Worm (Caenorhabditis elegans) whole organism, L3 larva: ENCODE results near the gene cnt-2.
A peak's percentile ranks its signal among the peaks of the same experiment; 100 is the strongest.

Experiments
- R02D3.7 ChIP-seq: fragments of 150-350 bp; optimal IDR thresholded peaks from 2 replicates; lab custom pipeline; 2014; ENCODE audit warnings: missing biosample characterization, missing genetic modification characterization
- egl-27 ChIP-seq: sonication (generic microtip); optimal IDR thresholded peaks from 4 replicates; lab custom pipeline; 2017; ENCODE audit warnings: missing biosample characterization, missing genetic modification reagents, missing genetic modification characterization
- egl-5 ChIP-seq: fragments of 150-350 bp; optimal IDR thresholded peaks from 2 replicates; lab custom pipeline; 2017; ENCODE audit warnings: missing biosample characterization, missing genetic modification reagents, missing genetic modification characterization, inconsistent platforms
- elt-2 ChIP-seq: sonication (generic microtip); optimal IDR thresholded peaks from 2 replicates; lab custom pipeline; 2016; ENCODE audit warnings: missing genetic modification reagents, mild to moderate bottlenecking, missing genetic modification characterization, missing compliant biosample characterization
- elt-3 ChIP-seq, 3 experiments: fragments of 150-350 bp in 1 of 3; sonication (generic microtip) in 2 of 3; optimal IDR thresholded peaks; 2 replicates in 2 of 3; 4 replicates in 1 of 3; lab custom pipeline; 2014 to 2017; ENCODE audit warnings: missing biosample characterization in 3 of 3, missing genetic modification characterization in 3 of 3
- fkh-10 ChIP-seq: sonication (generic microtip); optimal IDR thresholded peaks from 2 replicates; lab custom pipeline; 2017; ENCODE audit warnings: missing biosample characterization, missing genetic modification reagents, missing genetic modification characterization
- fos-1 ChIP-seq: fragments of 150-350 bp; optimal IDR thresholded peaks from 2 replicates; lab custom pipeline; 2014; ENCODE audit warnings: missing biosample characterization, missing genetic modification characterization
- mdl-1 ChIP-seq: fragments of 150-350 bp; optimal IDR thresholded peaks from 2 replicates; lab custom pipeline; 2014; ENCODE audit warnings: missing biosample characterization, missing genetic modification characterization
- nhr-11 ChIP-seq: fragments of 150-350 bp; optimal IDR thresholded peaks from 2 replicates; lab custom pipeline; 2014; ENCODE audit warnings: missing biosample characterization, missing genetic modification characterization
- nhr-237 ChIP-seq: fragments of 150-350 bp; optimal IDR thresholded peaks from 2 replicates; lab custom pipeline; 2014; ENCODE audit warnings: missing biosample characterization, missing genetic modification characterization
- nhr-77 ChIP-seq: fragments of 150-350 bp; optimal IDR thresholded peaks from 2 replicates; lab custom pipeline; 2014; ENCODE audit warnings: missing biosample characterization, missing genetic modification characterization
- sea-2 ChIP-seq: fragments of 150-350 bp; sonication (generic microtip); optimal IDR thresholded peaks from 4 replicates; lab custom pipeline; 2014; ENCODE audit warnings: missing biosample characterization, missing genetic modification reagents, missing genetic modification characterization
- unc-39 ChIP-seq: sonication (generic microtip); optimal IDR thresholded peaks from 4 replicates; lab custom pipeline; 2017; ENCODE audit warnings: missing biosample characterization, missing genetic modification characterization

ce11 chrIII:10719057-10719456 is 64.2 kb downstream of the cnt-2 start:
- TF ChIP-seq sea-2, result no peak
- no peak for TF ChIP-seq egl-5 (tag; lab: Kevin White, UChicago)
- TF ChIP-seq fkh-10 (GFP tag; lab: Kevin White, UChicago), result no peak
- TF ChIP-seq nhr-11, result no peak
- TF ChIP-seq egl-27 (tag; lab: Kevin White, UChicago), result no peak
- TF ChIP-seq R02D3.7 (tag; lab: Kevin White, UChicago), result no peak
- TF ChIP-seq mdl-1 (tag; lab: Kevin White, UChicago), result peak; percentile 22
- no peak for TF ChIP-seq elt-3 (tag; optimal IDR thresholded peaks at IDR 0.05; lab: Kevin White, UChicago)
- TF ChIP-seq unc-39 (tag; lab: Kevin White, UChicago), result no peak
- TF ChIP-seq elt-2 (tag; lab: Kevin White, UChicago), result peak; percentile 81
- TF ChIP-seq fos-1, result no peak
- no peak for TF ChIP-seq nhr-237 (tag; lab: Kevin White, UChicago)
- no peak for TF ChIP-seq nhr-77
